Worm (Caenorhabditis elegans) whole organism, L4/young adult: ENCODE results near the gene W02A2.5.

Experiments used
- dao-5 ChIP-seq: sonication (generic microtip); optimal IDR thresholded peaks from 2 replicates; lab custom pipeline; 2016; ENCODE audit warnings: missing genotype, missing genetic modification characterization, moderate library complexity, missing compliant biosample characterization
- him-1 ChIP-seq: sonication (generic microtip); optimal IDR thresholded peaks from 2 replicates; lab custom pipeline; 2016; ENCODE audit warnings: missing genotype, missing genetic modification reagents, missing genetic modification characterization, missing compliant biosample characterization

ce11 chrIV:13303442-13303841, 39.2 kb upstream of the W02A2.5 start, which contains the start of gene Y67H2A.7:
- no peak for TF ChIP-seq him-1
- no peak for TF ChIP-seq dao-5
